Worm (Caenorhabditis elegans): ENCODE data around the gene clc-1.
A peak's percentile ranks its signal among the peaks of the same experiment; 100 is the strongest.

Gene clc-1

DNA sequence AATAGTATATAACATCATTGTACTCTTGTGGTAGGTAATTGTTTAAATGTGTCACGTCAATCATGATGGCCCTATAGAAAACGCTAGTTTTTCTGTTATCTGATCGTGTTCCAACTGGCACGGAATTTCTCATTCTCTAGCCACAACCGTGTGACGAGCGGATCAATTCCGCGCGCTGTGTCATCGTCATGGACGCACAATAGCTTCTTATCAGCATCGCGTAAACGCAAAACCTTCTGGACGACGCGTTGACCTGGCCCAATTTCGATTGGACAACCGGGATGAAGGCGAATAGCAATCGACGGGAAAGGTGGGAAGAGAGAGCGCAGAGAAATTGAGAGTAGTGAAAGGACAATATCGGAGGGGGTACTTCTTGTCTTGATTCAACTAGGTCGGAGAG lies 9.8 kb downstream of the clc-1 start, which contains the start of gene lpr-3:
Gene lpr-3 (plus strand): TSS at position 374 of the 400 bp plus-strand sequence.
- TF ChIP-seq elt-3 (tag; optimal IDR thresholded peaks at IDR 0.05) (peak in 1 of 6 experiments; percentile 56), unc-62 (GFP tag; optimal IDR thresholded peaks at IDR 0.05) (no peak), egl-27 (tag; optimal IDR thresholded peaks at IDR 0.05) (no peak), nhr-84 (tag; optimal IDR thresholded peaks at IDR 0.05) (no peak), efl-3 (GFP tag; optimal IDR thresholded peaks at IDR 0.05) (no peak), nhr-90 (tag; optimal IDR thresholded peaks at IDR 0.05; ENCODE audit: poor library complexity) (no peak), lsy-2 (tag; optimal IDR thresholded peaks at IDR 0.05) (no peak), ztf-4 (tag; optimal IDR thresholded peaks at IDR 0.05) (peak; percentile 19), ets-5 (GFP tag; IDR thresholded peaks at IDR 0.05) (no peak), lin-13 (GFP tag; optimal IDR thresholded peaks at IDR 0.05) (no peak), nhr-77 (tag; optimal IDR thresholded peaks at IDR 0.05) (no peak), nhr-85 (tag) (peak; percentile 17), sptf-1 (tag; optimal IDR thresholded peaks at IDR 0.05) (no peak), nhr-12 (tag; optimal IDR thresholded peaks at IDR 0.05) (no peak), rnt-1 (tag; optimal IDR thresholded peaks at IDR 0.05) (no peak), blmp-1 (tag; optimal IDR thresholded peaks at IDR 0.05) (peak; percentile 100), hlh-17 (GFP tag; optimal IDR thresholded peaks at IDR 0.05; ENCODE audit: borderline replicate concordance) (no peak), lin-14 (GFP tag; optimal IDR thresholded peaks at IDR 0.05) (peak; percentile 1), elt-2 (tag; optimal IDR thresholded peaks at IDR 0.05) (no peak), jun-1 (tag; optimal IDR thresholded peaks at IDR 0.05) (no peak), mep-1 (tag; optimal IDR thresholded peaks at IDR 0.05) (peak; percentile 32)

DNA sequence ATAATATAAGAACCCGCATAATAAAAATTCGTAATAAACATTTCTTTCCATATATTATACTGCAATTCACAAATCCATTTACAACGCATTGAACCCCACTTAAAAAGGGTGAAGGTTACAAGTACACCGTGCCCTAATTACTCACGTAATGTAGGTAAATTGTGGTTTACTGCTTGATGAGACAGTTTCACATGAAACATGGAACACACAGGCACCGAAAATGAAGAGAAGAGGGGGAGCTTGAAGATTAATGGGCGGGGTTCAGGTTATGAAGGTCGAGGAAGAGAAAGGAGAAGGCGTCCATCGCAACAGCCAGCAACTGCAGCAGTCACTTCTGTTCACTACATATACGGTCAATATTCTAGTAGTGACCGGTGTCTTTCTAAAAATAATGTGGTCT lies 12.5 kb downstream of the clc-1 start, which contains the start of gene lpr-6:
Gene lpr-6 (plus strand): TSS at position 251 of the 400 bp plus-strand sequence.
- TF ChIP-seq blmp-1 (tag; optimal IDR thresholded peaks at IDR 0.05) (peak; percentile 57), ets-5 (GFP tag; IDR thresholded peaks at IDR 0.05) (no peak)

DNA sequence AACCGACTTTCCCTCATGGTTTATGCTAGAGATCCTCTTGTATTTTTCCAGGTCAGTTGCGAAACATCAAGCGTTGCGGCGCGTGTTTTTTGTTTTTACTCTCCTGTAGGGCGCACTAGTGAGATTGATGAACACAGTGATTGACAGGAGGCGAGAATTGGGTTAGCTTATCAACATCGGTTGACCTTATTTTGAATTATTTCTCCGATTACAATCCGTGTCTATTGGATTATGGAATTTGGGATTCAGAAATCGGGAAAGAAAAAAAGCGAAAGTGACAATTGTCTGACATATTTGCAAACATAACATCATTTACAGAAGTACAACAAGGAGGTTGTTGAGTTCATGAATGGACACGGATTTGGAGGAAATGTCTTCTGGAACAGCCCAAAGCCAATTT lies 13.7 kb downstream of the clc-1 start:
- TF ChIP-seq blmp-1 (tag; optimal IDR thresholded peaks at IDR 0.05) (peak; percentile 93), elt-3 (tag; optimal IDR thresholded peaks at IDR 0.05) (peak in 1 of 6 experiments; percentile 21), grh-1 (GFP tag; IDR thresholded peaks at IDR 0.05) (no peak)

DNA sequence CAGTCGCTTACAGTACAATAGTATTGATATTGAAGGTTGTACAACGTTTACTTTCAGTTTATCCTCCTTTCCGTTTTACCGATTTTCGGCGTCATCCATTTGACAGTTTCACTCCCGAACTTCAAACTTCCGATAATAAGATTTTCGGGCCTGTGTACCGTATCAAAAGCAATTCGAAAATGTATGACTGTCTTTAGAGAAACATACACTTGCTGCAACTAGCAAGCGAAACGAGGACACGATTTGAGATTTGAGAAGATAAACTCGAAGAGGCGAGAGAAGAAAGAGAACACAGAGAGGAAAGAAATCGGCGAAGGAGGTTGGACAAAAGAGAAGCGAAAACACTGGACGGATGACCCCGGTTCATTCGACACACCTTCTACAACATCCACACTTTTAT lies 14.7 kb downstream of the clc-1 start, which contains the start of gene lpr-5:
Gene lpr-5 (plus strand): TSS at position 220 of the 400 bp plus-strand sequence.
- TF ChIP-seq blmp-1 (tag; optimal IDR thresholded peaks at IDR 0.05) (peak; percentile 96), zip-4 (GFP tag; optimal IDR thresholded peaks at IDR 0.05) (no peak), nhr-76 (tag; optimal IDR thresholded peaks at IDR 0.05) (no peak), mab-9 (GFP tag; IDR thresholded peaks at IDR 0.05) (no peak)

DNA sequence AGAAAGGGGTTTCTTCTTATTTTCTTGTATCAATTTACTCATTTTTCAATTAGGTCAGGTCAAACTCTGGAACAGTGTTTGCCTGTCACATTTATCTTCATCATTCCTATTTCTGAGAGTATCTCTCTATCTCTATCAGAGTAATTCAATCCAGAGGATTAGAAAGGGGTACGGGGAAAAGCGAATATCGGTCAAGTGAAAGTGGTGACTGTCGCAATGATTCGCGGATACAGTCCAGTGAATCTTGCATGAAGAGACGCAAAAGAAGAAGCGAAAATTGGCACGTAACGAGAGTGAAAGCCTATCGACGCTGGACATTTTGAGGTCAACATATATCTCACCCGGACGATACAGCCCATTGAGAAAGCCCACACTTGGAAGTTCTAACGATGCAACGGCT lies 17.6 kb downstream of the clc-1 start, which contains the start of gene lpr-4:
Gene lpr-4 (plus strand): TSS at position 328 of the 400 bp plus-strand sequence.
- no peak for TF ChIP-seq dpl-1 (GFP tag; optimal IDR thresholded peaks at IDR 0.05)
- TF ChIP-seq blmp-1 (tag; optimal IDR thresholded peaks at IDR 0.05), result peak; percentile 100
- TF ChIP-seq isw-1 (GFP tag; IDR thresholded peaks at IDR 0.05), result no peak
- no peak for TF ChIP-seq snu-23 (GFP tag; optimal IDR thresholded peaks at IDR 0.05)
- no peak for TF ChIP-seq hlh-17 (GFP tag; optimal IDR thresholded peaks at IDR 0.05; ENCODE audit: borderline replicate concordance)
- no peak for TF ChIP-seq ceh-88 (GFP tag; IDR thresholded peaks at IDR 0.05)
- no peak for TF ChIP-seq mep-1 (tag; optimal IDR thresholded peaks at IDR 0.05)
- TF ChIP-seq elt-3 (tag; optimal IDR thresholded peaks at IDR 0.05), result peak in 2 of 6 experiments; percentile 3 to 33

DNA sequence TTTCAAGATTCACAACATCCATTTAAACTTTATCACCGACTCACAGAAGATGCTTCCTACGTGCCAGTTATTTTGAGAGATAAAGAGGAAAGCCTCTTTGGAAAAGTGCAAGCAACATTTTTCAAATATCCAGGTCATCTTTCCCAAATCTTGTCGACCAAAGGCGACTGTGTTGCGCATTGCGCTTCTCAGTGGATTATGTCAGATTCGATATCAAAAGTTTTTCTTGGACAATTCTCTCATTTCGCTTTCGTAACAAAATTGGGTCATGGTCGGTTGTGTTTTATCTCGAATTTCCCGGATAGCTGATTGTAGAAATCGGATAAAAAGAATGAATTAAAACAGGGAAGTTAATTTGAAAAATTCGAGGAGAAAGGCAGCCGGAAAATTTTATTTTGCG lies 20.0 kb downstream of the clc-1 start:
- TF ChIP-seq blmp-1 (tag; optimal IDR thresholded peaks at IDR 0.05) (peak; percentile 98), mep-1 (tag; optimal IDR thresholded peaks at IDR 0.05) (no peak)

Measured in whole organism, L1 larva.